Fruit fly (Drosophila melanogaster): ENCODE data around the gene v.
A peak's percentile ranks its signal among the peaks of the same experiment; 100 is the strongest.

v gene

dm6 chrX:10923711-10924281 lies at the start of gene v:
Gene v, plus strand, starts transcription at chrX:10923972.
- TF ChIP-seq rn (GFP tag; IDR thresholded peaks at IDR 0.05) (no peak), CG13204 (GFP tag; optimal IDR thresholded peaks at IDR 0.05) (peak; percentile 51)

dm6 chrX:10876451-10876850 lies 47.3 kb upstream of the v start:
- no peak for TF ChIP-seq CG34367 (tag; optimal IDR thresholded peaks at IDR 0.05)

- no peak for TF ChIP-seq CG14655 (GFP tag; optimal IDR thresholded peaks at IDR 0.05)
- TF ChIP-seq Ets98B (GFP tag; IDR thresholded peaks at IDR 0.05), result 0 out of 2 replicates have a peak, but pooled peaks have one; percentile 9
- TF ChIP-seq CG32121 (GFP tag; IDR thresholded peaks at IDR 0.05), result 0 out of 2 replicates have a peak, but pooled peaks have one; percentile 20
- no peak for TF ChIP-seq Pif1A (GFP tag; optimal IDR thresholded peaks at IDR 0.05)
- TF ChIP-seq EcR (GFP tag; optimal IDR thresholded peaks at IDR 0.05), result no peak
- no peak for TF ChIP-seq D1 (tag; optimal IDR thresholded peaks at IDR 0.05)
- TF ChIP-seq CG12605 (GFP tag; IDR thresholded peaks at IDR 0.05), result peak; percentile 29; the same call in 1 of the 2 replicates
- TF ChIP-seq CG9948 (tag; optimal IDR thresholded peaks at IDR 0.05), result peak; percentile 16
- TF ChIP-seq gl (tag; optimal IDR thresholded peaks at IDR 0.05), result no peak
- TF ChIP-seq CG10348 (GFP tag; IDR thresholded peaks at IDR 0.05), result no peak
- no peak; the same call in 2 of the 3 replicates for TF ChIP-seq fd96Ca (GFP tag; IDR thresholded peaks at IDR 0.05)
- no peak for TF ChIP-seq rn (GFP tag; IDR thresholded peaks at IDR 0.05)
- TF ChIP-seq CG17806 (tag; optimal IDR thresholded peaks at IDR 0.05), result peak; percentile 18
- TF ChIP-seq Pif1B (GFP tag; optimal IDR thresholded peaks at IDR 0.05), result no peak
- TF ChIP-seq CG13204 (GFP tag; optimal IDR thresholded peaks at IDR 0.05), result no peak
- peak; percentile 32 for TF ChIP-seq CG8301 (tag; optimal IDR thresholded peaks at IDR 0.05)
- TF ChIP-seq Snoo (tag; optimal IDR thresholded peaks at IDR 0.05), result no peak
- no peak for TF ChIP-seq CG34367 (tag; optimal IDR thresholded peaks at IDR 0.05)
- TF ChIP-seq CG4496 (GFP tag; IDR thresholded peaks at IDR 0.05), result peak; percentile 55
- TF ChIP-seq CG8159 (tag; optimal IDR thresholded peaks at IDR 0.05), result no peak
- peak; percentile 3 for TF ChIP-seq CG15710 (tag; optimal IDR thresholded peaks at IDR 0.05)
Measured at dm6 chrX:10877087-10877935, 46.5 kb upstream of the v start, which contains the start of gene CG1637. Gene CG1637, minus strand, starts transcription at chrX:10877893.

- TF ChIP-seq CG8301 (tag; optimal IDR thresholded peaks at IDR 0.05) (no peak), CG13204 (GFP tag; optimal IDR thresholded peaks at IDR 0.05) (no peak), CG15710 (tag; optimal IDR thresholded peaks at IDR 0.05) (no peak), CG14655 (GFP tag; optimal IDR thresholded peaks at IDR 0.05) (no peak), CG32121 (GFP tag; IDR thresholded peaks at IDR 0.05) (no peak), CG8159 (tag; optimal IDR thresholded peaks at IDR 0.05) (peak; percentile 6), CG10348 (GFP tag; IDR thresholded peaks at IDR 0.05) (no peak), CG4496 (GFP tag; IDR thresholded peaks at IDR 0.05) (0 out of 3 replicates have a peak, but pooled peaks have one; percentile 11), Pif1B (GFP tag; optimal IDR thresholded peaks at IDR 0.05) (no peak)
Measured at dm6 chrX:10882786-10883185, 41.0 kb upstream of the v start.

dm6 chrX:10883740-10884139 lies 40.0 kb upstream of the v start:
- no peak for TF ChIP-seq CG10348 (GFP tag; IDR thresholded peaks at IDR 0.05)
- TF ChIP-seq fd96Ca (GFP tag; IDR thresholded peaks at IDR 0.05), result no peak
- no peak for TF ChIP-seq Pif1A (GFP tag; optimal IDR thresholded peaks at IDR 0.05)
- TF ChIP-seq CG32121 (GFP tag; IDR thresholded peaks at IDR 0.05), result no peak
- no peak for TF ChIP-seq CG12605 (GFP tag; IDR thresholded peaks at IDR 0.05)
- TF ChIP-seq rn (GFP tag; IDR thresholded peaks at IDR 0.05), result no peak
- TF ChIP-seq CG14655 (GFP tag; optimal IDR thresholded peaks at IDR 0.05), result no peak
- no peak for TF ChIP-seq Snoo (tag; optimal IDR thresholded peaks at IDR 0.05)
- no peak for TF ChIP-seq gl (tag; optimal IDR thresholded peaks at IDR 0.05)
- no peak for TF ChIP-seq CG15710 (tag; optimal IDR thresholded peaks at IDR 0.05)
- TF ChIP-seq CG8301 (tag; optimal IDR thresholded peaks at IDR 0.05), result no peak
- TF ChIP-seq EcR (GFP tag; optimal IDR thresholded peaks at IDR 0.05), result no peak
- no peak for TF ChIP-seq D1 (tag; optimal IDR thresholded peaks at IDR 0.05)
- TF ChIP-seq Pif1B (GFP tag; optimal IDR thresholded peaks at IDR 0.05), result no peak
- TF ChIP-seq CG4496 (GFP tag; IDR thresholded peaks at IDR 0.05), result no peak
- no peak for TF ChIP-seq CG9948 (tag; optimal IDR thresholded peaks at IDR 0.05)
- TF ChIP-seq CG34367 (tag; optimal IDR thresholded peaks at IDR 0.05), result no peak
- no peak for TF ChIP-seq CG17806 (tag; optimal IDR thresholded peaks at IDR 0.05)

dm6 chrX:10886418-10886817 lies 37.4 kb upstream of the v start:
- TF ChIP-seq gl (tag; optimal IDR thresholded peaks at IDR 0.05), result no peak
- no peak for TF ChIP-seq Pif1A (GFP tag; optimal IDR thresholded peaks at IDR 0.05)
- no peak for TF ChIP-seq Ets98B (GFP tag; IDR thresholded peaks at IDR 0.05)
- no peak for TF ChIP-seq CG34367 (tag; optimal IDR thresholded peaks at IDR 0.05)
- no peak for TF ChIP-seq CG4496 (GFP tag; IDR thresholded peaks at IDR 0.05)
- no peak for TF ChIP-seq CG17806 (tag; optimal IDR thresholded peaks at IDR 0.05)
- TF ChIP-seq Pif1B (GFP tag; optimal IDR thresholded peaks at IDR 0.05), result no peak

All from whole organism, pupa.